7 worm cellular contexts compared by ENCODE assay signal in the genomic region with DNA sequence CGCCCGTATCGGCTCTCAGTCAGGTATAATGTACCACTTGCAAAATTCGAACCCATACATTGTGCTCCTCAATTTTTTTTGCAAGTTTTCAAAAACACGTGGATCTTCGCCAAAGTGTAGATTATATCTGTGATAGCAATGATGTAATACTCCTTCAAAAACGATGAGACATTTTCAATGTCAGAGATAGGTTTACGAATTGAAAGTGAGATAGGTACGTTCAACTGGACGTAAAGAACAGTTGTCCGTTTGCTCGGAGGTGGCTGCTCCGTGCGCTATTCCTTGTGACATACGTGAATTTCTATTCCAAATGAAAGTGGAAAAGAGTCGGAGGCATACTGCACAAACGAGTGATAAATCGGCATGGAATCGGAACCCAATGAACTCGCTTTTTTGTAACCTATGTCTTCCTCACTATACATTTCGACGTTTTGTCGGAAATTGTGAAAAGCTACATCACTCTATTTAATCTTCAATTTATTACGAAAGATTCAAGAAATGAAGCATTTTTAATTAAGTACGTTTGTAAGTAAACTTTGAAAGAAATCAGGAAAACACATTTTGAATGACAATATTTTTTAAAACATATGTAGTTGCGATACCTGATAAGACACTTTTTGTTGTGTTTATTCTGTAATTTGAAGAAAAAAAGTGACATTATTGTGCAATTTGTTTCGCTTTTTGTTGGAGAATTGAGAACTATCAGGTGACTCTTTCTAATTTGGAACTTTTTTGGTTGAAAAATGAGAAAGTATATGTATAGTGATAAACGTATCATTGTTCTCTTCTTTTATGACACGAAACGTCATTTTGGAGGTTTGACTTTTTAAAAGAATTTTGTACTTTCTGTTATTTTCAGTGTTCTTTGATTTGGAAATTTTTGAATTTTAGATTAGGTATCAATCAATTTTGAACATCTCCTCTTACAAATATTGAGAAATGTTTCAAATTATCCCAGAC.
TF ChIP-seq lines count a peak whose summit lies in the region.

No protein-coding gene starts in this region.

TF ChIP-seq in whole organism, L1 larva, 84 proteins besides CTCF, POLR2A, EP300 and RAD21:
- TF ChIP-seq sptf-1 (tag; optimal IDR thresholded peaks at IDR 0.05; lab: Kevin White, UChicago) (no peak), lin-35 (GFP tag; optimal IDR thresholded peaks at IDR 0.05; lab: Kevin White, UChicago) (peak in 1 of 2 experiments; percentile 48), elt-2 (tag; optimal IDR thresholded peaks at IDR 0.05; lab: Kevin White, UChicago) (peak; percentile 41), mep-1 (tag; optimal IDR thresholded peaks at IDR 0.05; lab: Kevin White, UChicago) (no peak), lin-14 (GFP tag; optimal IDR thresholded peaks at IDR 0.05; lab: Kevin White, UChicago) (peak; percentile 70), ceh-63 (GFP tag; optimal IDR thresholded peaks at IDR 0.05; lab: Kevin White, UChicago) (no peak), ceh-8 (GFP tag; optimal IDR thresholded peaks at IDR 0.05; lab: Kevin White, UChicago) (no peak), rnt-1 (tag; optimal IDR thresholded peaks at IDR 0.05; lab: Kevin White, UChicago) (peak; percentile 31)

TF ChIP-seq in whole organism, L2 larva, 48 proteins besides CTCF, POLR2A, EP300 and RAD21 (continues in another document):
- no peak for TF ChIP-seq lsy-2 (tag; optimal IDR thresholded peaks at IDR 0.05; lab: Kevin White, UChicago)
- peak; percentile 28 for TF ChIP-seq fos-1 (tag; optimal IDR thresholded peaks at IDR 0.05; lab: Kevin White, UChicago)
- peak; percentile 51 for TF ChIP-seq F13H6.1 (tag; optimal IDR thresholded peaks at IDR 0.05; lab: Kevin White, UChicago)
- peak; percentile 30 for TF ChIP-seq blmp-1 (tag; optimal IDR thresholded peaks at IDR 0.05; lab: Kevin White, UChicago; ENCODE audit: insufficient read depth)
- TF ChIP-seq ZK546.5 (tag; optimal IDR thresholded peaks at IDR 0.05; lab: Kevin White, UChicago) = no peak
- TF ChIP-seq ztf-4 (tag; optimal IDR thresholded peaks at IDR 0.05; lab: Kevin White, UChicago) = no peak
- no peak for TF ChIP-seq nhr-77 (tag; optimal IDR thresholded peaks at IDR 0.05; lab: Kevin White, UChicago)
- TF ChIP-seq nhr-6 (tag; optimal IDR thresholded peaks at IDR 0.05; lab: Kevin White, UChicago) = peak; percentile 46
- TF ChIP-seq nhr-129 (tag; optimal IDR thresholded peaks at IDR 0.05; lab: Kevin White, UChicago) = peak; percentile 81
- no peak for TF ChIP-seq sma-3 (GFP tag; optimal IDR thresholded peaks at IDR 0.05; lab: Kevin White, UChicago)
- TF ChIP-seq sma-9 (GFP tag; optimal IDR thresholded peaks at IDR 0.05; lab: Kevin White, UChicago) = peak; percentile 74
- no peak for TF ChIP-seq sma-9 (tag; optimal IDR thresholded peaks at IDR 0.05; lab: Kevin White, UChicago)

TF ChIP-seq in whole organism, L3 larva, 47 proteins besides CTCF, POLR2A, EP300 and RAD21:
- no peak for TF ChIP-seq fos-1 (tag; optimal IDR thresholded peaks at IDR 0.05; lab: Kevin White, UChicago)
- TF ChIP-seq nhr-11 (tag; optimal IDR thresholded peaks at IDR 0.05; lab: Kevin White, UChicago) = no peak
- TF ChIP-seq nfya-1 (tag; optimal IDR thresholded peaks at IDR 0.05; lab: Kevin White, UChicago; ENCODE audit: insufficient read depth) = peak; percentile 18
- peak; percentile 45 for TF ChIP-seq pha-4 (tag; optimal IDR thresholded peaks at IDR 0.05; lab: Kevin White, UChicago)
- peak; percentile 90 for TF ChIP-seq elt-2 (tag; optimal IDR thresholded peaks at IDR 0.05; lab: Kevin White, UChicago)
- TF ChIP-seq nhr-77 (tag; optimal IDR thresholded peaks at IDR 0.05; lab: Kevin White, UChicago) = no peak
- peak; percentile 83 for TF ChIP-seq pqm-1 (tag; optimal IDR thresholded peaks at IDR 0.05; lab: Kevin White, UChicago)
- peak; percentile 73 for TF ChIP-seq jun-1 (tag; optimal IDR thresholded peaks at IDR 0.05; lab: Kevin White, UChicago)
- TF ChIP-seq sea-2 (GFP tag; optimal IDR thresholded peaks at IDR 0.05; lab: Kevin White, UChicago) = no peak
- peak; percentile 26 for TF ChIP-seq lin-39 (tag; optimal IDR thresholded peaks at IDR 0.05; lab: Kevin White, UChicago)
- peak; percentile 62 for TF ChIP-seq nhr-76 (tag; optimal IDR thresholded peaks at IDR 0.05; lab: Kevin White, UChicago)

TF ChIP-seq in whole organism, L4 larva, 104 proteins besides CTCF, POLR2A, EP300 and RAD21 (continues in another document):
- TF ChIP-seq php-3 (GFP tag; IDR thresholded peaks at IDR 0.05; lab: Robert Waterston, UW) (0 out of 2 replicates have a peak, but pooled peaks have one; percentile 45), Y48G9A.11 (GFP tag; IDR thresholded peaks at IDR 0.05; lab: Robert Waterston, UW) (no peak), ZK337.2 (GFP tag; IDR thresholded peaks at IDR 0.05; lab: Robert Waterston, UW) (no peak), nhr-10 (tag; optimal IDR thresholded peaks at IDR 0.05; lab: Kevin White, UChicago) (peak; percentile 44), nhr-237 (tag; optimal IDR thresholded peaks at IDR 0.05; lab: Kevin White, UChicago) (no peak), nhr-76 (tag; optimal IDR thresholded peaks at IDR 0.05; lab: Kevin White, UChicago) (peak; percentile 72), F26F4.8 (GFP tag; conservative IDR thresholded peaks at IDR 0.05; lab: Robert Waterston, UW) (no peak), vab-7 (GFP tag; IDR thresholded peaks at IDR 0.05; lab: Robert Waterston, UW) (no peak), dpl-1 (GFP tag; optimal IDR thresholded peaks at IDR 0.05; lab: Kevin White, UChicago) (no peak), fkh-10 (GFP tag; optimal IDR thresholded peaks at IDR 0.05; lab: Kevin White, UChicago) (no peak), T20F7.1 (GFP tag; optimal IDR thresholded peaks at IDR 0.05; lab: Kevin White, UChicago) (peak; percentile 54), F37D6.2 (tag; optimal IDR thresholded peaks at IDR 0.05; lab: Kevin White, UChicago) (no peak)

TF ChIP-seq in whole organism, late embryonic, 69 proteins besides CTCF, POLR2A, EP300 and RAD21:
- TF ChIP-seq madf-2 (tag; optimal IDR thresholded peaks at IDR 0.05; lab: Kevin White, UChicago) (no peak), unc-55 (GFP tag; optimal IDR thresholded peaks at IDR 0.05; lab: Kevin White, UChicago) (peak; percentile 16)

TF ChIP-seq in whole organism, mixed stage, embryonic, 35 proteins besides CTCF, POLR2A, EP300 and RAD21:
- TF ChIP-seq flh-1 (GFP tag; optimal IDR thresholded peaks at IDR 0.05; lab: Kevin White, UChicago) = no peak
- no peak for TF ChIP-seq mls-2 (tag; optimal IDR thresholded peaks at IDR 0.05; lab: Kevin White, UChicago)
- TF ChIP-seq hlh-1 (tag; optimal IDR thresholded peaks at IDR 0.05; lab: Kevin White, UChicago) = peak; percentile 85
- TF ChIP-seq unc-120 (tag; optimal IDR thresholded peaks at IDR 0.05; lab: Kevin White, UChicago; ENCODE audit: poor library complexity, severe bottlenecking) = peak; percentile 15
- no peak for TF ChIP-seq ham-2 (GFP tag; optimal IDR thresholded peaks at IDR 0.05; lab: Kevin White, UChicago)
- no peak for TF ChIP-seq nhr-237 (tag; optimal IDR thresholded peaks at IDR 0.05; lab: Kevin White, UChicago)
- TF ChIP-seq unc-62 (GFP tag; optimal IDR thresholded peaks at IDR 0.05; lab: Kevin White, UChicago) = peak; percentile 62
TF ChIP-seq in whole organism, mixed stage, embryonic: peak in this region for 3.

TF ChIP-seq in whole organism, young adult, 124 proteins besides CTCF, POLR2A, EP300 and RAD21:
- TF ChIP-seq cebp-1 (GFP tag; IDR thresholded peaks at IDR 0.05; lab: Robert Waterston, UW) (no peak), cebp-1 (tag; optimal IDR thresholded peaks at IDR 0.05; lab: Kevin White, UChicago) (peak; percentile 32), atf-7 (tag; optimal IDR thresholded peaks at IDR 0.05; lab: Kevin White, UChicago) (no peak), nhr-80 (tag; optimal IDR thresholded peaks at IDR 0.05; lab: Kevin White, UChicago) (peak; percentile 68), K11D2.4 (GFP tag; IDR thresholded peaks at IDR 0.05; lab: Robert Waterston, UW) (no peak), unc-62 (GFP tag; optimal IDR thresholded peaks at IDR 0.05; lab: Kevin White, UChicago) (peak; percentile 61)
